Fruit fly (Drosophila melanogaster) whole organism, embryonic: ENCODE measurements around the gene mib2.

Source experiments
- ATbp ChIP-seq: fragments of 200-800 bp; sonication (Bioruptor generic); optimal IDR thresholded peaks from 2 replicates; lab custom pipeline; 2017; ENCODE audit warnings: missing biosample characterization, mild to moderate bottlenecking, missing genetic modification characterization, missing genetic modification reagents
- CG1024 ChIP-seq: fragments of 200-800 bp; sonication (Bioruptor generic); IDR thresholded peaks from 2 replicates; pipeline ENCODE4 v1.3.6; 2022; ENCODE audit warnings: missing biosample characterization, missing genetic modification characterization
- CG11398 ChIP-seq: fragments of 200-800 bp; sonication (Bioruptor generic); optimal IDR thresholded peaks from 2 replicates; lab custom pipeline; 2016; ENCODE audit warnings: missing biosample characterization, missing genetic modification characterization
- CG12942 ChIP-seq: fragments of 200-800 bp; sonication (Bioruptor generic); optimal IDR thresholded peaks from 3 replicates; lab custom pipeline; 2016; ENCODE audit warnings: missing biosample characterization, missing genetic modification characterization
- CG13775 ChIP-seq: fragments of 200-800 bp; sonication (Bioruptor generic); optimal IDR thresholded peaks from 3 replicates; lab custom pipeline; 2017; ENCODE audit warnings: missing biosample characterization, mild to moderate bottlenecking, missing genetic modification characterization
- CG17359 ChIP-seq: fragments of 200-800 bp; sonication (Bioruptor generic); optimal IDR thresholded peaks from 3 replicates; lab custom pipeline; 2018; ENCODE audit warnings: missing biosample characterization, mild to moderate bottlenecking, missing genetic modification characterization, moderate library complexity
- CG18476 ChIP-seq: fragments of 200-800 bp; sonication (Bioruptor generic); optimal IDR thresholded peaks from 2 replicates; lab custom pipeline; 2016; ENCODE audit warnings: missing biosample characterization, mild to moderate bottlenecking, missing genetic modification characterization
- CG2129 ChIP-seq: fragments of 200-800 bp; sonication (Bioruptor generic); IDR thresholded peaks from 2 replicates; pipeline ENCODE4 v1.3.6; 2022; ENCODE audit warnings: missing biosample characterization, missing genetic modification characterization; ENCODE audit not compliant: partially characterized antibody
- CG2199 ChIP-seq: fragments of 200-800 bp; sonication (Bioruptor generic); IDR thresholded peaks from 3 replicates; pipeline ENCODE4 v1.3.6; 2022; ENCODE audit warnings: missing biosample characterization, missing genetic modification characterization
- CG2889 ChIP-seq: fragments of 200-800 bp; sonication (Bioruptor generic); IDR thresholded peaks from 3 replicates; pipeline ENCODE4 v1.3.6; 2022; ENCODE audit warnings: missing biosample characterization, missing genetic modification characterization
- CG31365 ChIP-seq: fragments of 200-800 bp; sonication (Bioruptor generic); optimal IDR thresholded peaks from 2 replicates; lab custom pipeline; 2018; ENCODE audit warnings: missing biosample characterization, mild to moderate bottlenecking, missing genetic modification characterization
- CG32772 ChIP-seq: fragments of 200-800 bp; sonication (Bioruptor generic); IDR thresholded peaks from 2 replicates; pipeline ENCODE4 v1.3.6; 2022; ENCODE audit warnings: missing biosample characterization, missing genetic modification characterization
- CG3726 ChIP-seq: fragments of 200-800 bp; sonication (Bioruptor generic); IDR thresholded peaks from 3 replicates; pipeline ENCODE4, ENCODE4 v1.3.6; 2022; ENCODE audit warnings: missing biosample characterization, missing genetic modification characterization
- CG3995 ChIP-seq: fragments of 200-800 bp; sonication (Bioruptor generic); optimal IDR thresholded peaks from 3 replicates; lab custom pipeline; 2016; ENCODE audit warnings: missing biosample characterization, missing genetic modification characterization
- CG4360 ChIP-seq: fragments of 200-800 bp; sonication (Bioruptor generic); IDR thresholded peaks from 2 replicates; pipeline ENCODE4 v1.3.6; 2022; ENCODE audit warnings: missing biosample characterization, missing genetic modification characterization
- CG43689 ChIP-seq: fragments of 200-800 bp; sonication (Bioruptor generic); IDR thresholded peaks from 2 replicates; pipeline ENCODE4 v1.3.6; 2022; ENCODE audit warnings: missing biosample characterization, missing genetic modification characterization
- CG4854 ChIP-seq: fragments of 200-800 bp; sonication (Bioruptor generic); optimal IDR thresholded peaks from 2 replicates; lab custom pipeline; 2016; ENCODE audit warnings: missing biosample characterization, missing genetic modification characterization, inconsistent platforms
- CG5180 ChIP-seq: fragments of 200-800 bp; sonication (Bioruptor generic); optimal IDR thresholded peaks from 3 replicates; lab custom pipeline; 2017; ENCODE audit warnings: missing biosample characterization, missing genetic modification characterization, mild to moderate bottlenecking, moderate library complexity, missing genetic modification reagents
- CG5245 ChIP-seq: fragments of 200-800 bp; sonication (Bioruptor generic); optimal IDR thresholded peaks from 3 replicates; lab custom pipeline; 2016; ENCODE audit warnings: missing biosample characterization, missing genetic modification characterization
- CG8478 ChIP-seq: fragments of >200 bp; optimal IDR thresholded peaks from 2 replicates; lab custom pipeline; 2018
- D19A ChIP-seq: fragments of 200-800 bp; optimal IDR thresholded peaks from 3 replicates; lab custom pipeline; 2019; ENCODE audit warnings: missing biosample characterization, mild to moderate bottlenecking, missing genetic modification characterization, moderate library complexity
- Drgx ChIP-seq: fragments of 200-800 bp; sonication (Bioruptor generic); IDR thresholded peaks from 2 replicates; pipeline ENCODE4 v1.3.6; 2022; ENCODE audit warnings: missing biosample characterization, missing genetic modification characterization
- Gug ChIP-seq: fragments of 200-800 bp; sonication (Bioruptor generic); IDR thresholded peaks from 4 replicates; pipeline ENCODE4 v1.3.6; 2022; ENCODE audit warnings: missing biosample characterization, missing genetic modification characterization
- Hand ChIP-seq: fragments of 200-800 bp; sonication (Bioruptor generic); optimal IDR thresholded peaks from 2 replicates; lab custom pipeline; 2017; ENCODE audit warnings: mild to moderate bottlenecking, missing biosample characterization, missing genetic modification reagents, missing genetic modification characterization
- Hsf ChIP-seq: fragments of 200-800 bp; sonication (Bioruptor generic); optimal IDR thresholded peaks from 3 replicates; lab custom pipeline; 2016; ENCODE audit warnings: missing biosample characterization, missing genetic modification characterization
- Lhr ChIP-seq: fragments of 200-800 bp; sonication (Bioruptor generic); optimal IDR thresholded peaks from 3 replicates; lab custom pipeline; 2017; ENCODE audit warnings: mild to moderate bottlenecking, missing biosample characterization, missing genetic modification reagents, missing genetic modification characterization
- Myb ChIP-seq: fragments of 200-800 bp; sonication (Bioruptor generic); optimal IDR thresholded peaks from 2 replicates; lab custom pipeline; 2016; ENCODE audit warnings: missing biosample characterization, missing genetic modification characterization
- Optix ChIP-seq: fragments of 200-800 bp; sonication (Bioruptor generic); IDR thresholded peaks from 3 replicates; pipeline ENCODE4 v1.3.6; 2022; ENCODE audit warnings: missing biosample characterization, missing genetic modification characterization
- Taf1 ChIP-seq: fragments of 200-800 bp; sonication (Bioruptor generic); IDR thresholded peaks from 2 replicates; pipeline ENCODE4 v1.3.6; 2022; ENCODE audit warnings: missing biosample characterization, missing genetic modification characterization
- Tbp ChIP-seq: fragments of >200 bp; optimal IDR thresholded peaks from 2 replicates; lab custom pipeline; 2018; ENCODE audit warnings: missing biosample characterization, missing genetic modification characterization
- Usf ChIP-seq: fragments of 200-800 bp; sonication (Bioruptor generic); optimal IDR thresholded peaks from 2 replicates; lab custom pipeline; 2017; ENCODE audit warnings: missing genotype, missing biosample characterization, missing genetic modification characterization
- cg ChIP-seq: fragments of 200-800 bp; sonication (Bioruptor generic); optimal IDR thresholded peaks from 3 replicates; lab custom pipeline; 2019; ENCODE audit warnings: missing biosample characterization, mild to moderate bottlenecking, missing genetic modification characterization, moderate library complexity
- eve ChIP-seq, 2 experiments: fragments of >200 bp; optimal IDR thresholded peaks; 2 replicates each; lab custom pipeline; 2017; ENCODE audit warnings: missing biosample characterization in 2 of 2, missing genetic modification characterization in 2 of 2
- h ChIP-seq: fragments of >200 bp; optimal IDR thresholded peaks from 2 replicates; lab custom pipeline; 2017
- jigr1 ChIP-seq: fragments of 200-800 bp; sonication (Bioruptor generic); IDR thresholded peaks from 3 replicates; pipeline ENCODE4 v1.3.6; 2022; ENCODE audit warnings: missing biosample characterization, missing genetic modification characterization
- kah ChIP-seq: fragments of 200-800 bp; sonication (Bioruptor generic); optimal IDR thresholded peaks from 2 replicates; lab custom pipeline; 2018; ENCODE audit warnings: missing biosample characterization, mild to moderate bottlenecking, missing genetic modification characterization
- lola ChIP-seq, 3 experiments: fragments of >200 bp in 2 of 3; fragments of 200-800 bp in 1 of 3; sonication (Bioruptor generic) in 1 of 3; optimal IDR thresholded peaks; 2 replicates each; lab custom pipeline; 2017 to 2019; ENCODE audit warnings: missing biosample characterization in 3 of 3, missing genetic modification characterization in 3 of 3, mild to moderate bottlenecking in 1 of 3, moderate library complexity in 1 of 3
- nau ChIP-seq: fragments of 200-800 bp; sonication (Bioruptor generic); optimal IDR thresholded peaks from 3 replicates; lab custom pipeline; 2017; ENCODE audit warnings: missing biosample characterization, mild to moderate bottlenecking, missing genetic modification characterization, missing genetic modification reagents
- org-1 ChIP-seq: fragments of 200-800 bp; sonication (Bioruptor generic); optimal IDR thresholded peaks from 2 replicates; lab custom pipeline; 2017; ENCODE audit warnings: missing biosample characterization, missing genetic modification characterization
- pita ChIP-seq: fragments of 200-800 bp; sonication (Bioruptor generic); optimal IDR thresholded peaks from 2 replicates; lab custom pipeline; 2017; ENCODE audit warnings: missing biosample characterization, mild to moderate bottlenecking, missing genetic modification characterization
- prd ChIP-seq, 3 experiments: fragments of >200 bp in 2 of 3; fragments of 200-800 bp in 1 of 3; sonication (Bioruptor generic) in 1 of 3; optimal IDR thresholded peaks in 2 of 3; IDR thresholded peaks in 1 of 3; 2 replicates in 2 of 3; 3 replicates in 1 of 3; pipeline versions ENCODE4 v1.3.6 to Lab custom; 2017 to 2022; ENCODE audit warnings: missing biosample characterization in 1 of 3, missing genetic modification characterization in 1 of 3
- pum ChIP-seq: fragments of 200-800 bp; sonication (Bioruptor generic); optimal IDR thresholded peaks from 2 replicates; lab custom pipeline; 2016; ENCODE audit warnings: missing biosample characterization, missing genetic modification characterization
- rib ChIP-seq: fragments of 200-800 bp; sonication (Bioruptor generic); IDR thresholded peaks from 2 replicates; pipeline ENCODE4 v1.3.6; 2022; ENCODE audit warnings: missing biosample characterization, missing genetic modification characterization
- run ChIP-seq: fragments of 200-800 bp; sonication (Bioruptor generic); optimal IDR thresholded peaks from 3 replicates; lab custom pipeline; 2018; ENCODE audit warnings: missing biosample characterization, mild to moderate bottlenecking, missing genetic modification characterization
- sd ChIP-seq: fragments of 200-800 bp; sonication (Bioruptor generic); optimal IDR thresholded peaks from 3 replicates; lab custom pipeline; 2018; ENCODE audit warnings: missing biosample characterization, mild to moderate bottlenecking, missing genetic modification characterization, moderate library complexity
- sens-2 ChIP-seq: fragments of 200-800 bp; sonication (Bioruptor generic); IDR thresholded peaks from 2 replicates; pipeline ENCODE4 v1.3.6; 2022; ENCODE audit warnings: missing biosample characterization, missing genetic modification characterization
- sim ChIP-seq: fragments of 200-800 bp; sonication (Bioruptor generic); IDR thresholded peaks from 2 replicates; pipeline ENCODE4 v1.3.6; 2022; ENCODE audit warnings: missing biosample characterization, missing genetic modification characterization
- stwl ChIP-seq: fragments of 200-800 bp; sonication (Bioruptor generic); optimal IDR thresholded peaks from 3 replicates; lab custom pipeline; 2018; ENCODE audit warnings: missing biosample characterization, mild to moderate bottlenecking, missing genetic modification characterization, moderate library complexity
- tna ChIP-seq: fragments of 200-800 bp; sonication (Bioruptor generic); IDR thresholded peaks from 2 replicates; pipeline ENCODE4 v1.3.6; 2022; ENCODE audit warnings: missing biosample characterization, missing genetic modification characterization; ENCODE audit not compliant: partially characterized antibody
- wdn ChIP-seq: fragments of 200-800 bp; sonication (Bioruptor generic); IDR thresholded peaks from 2 replicates; pipeline ENCODE4 v1.3.6; 2022; ENCODE audit warnings: missing biosample characterization, missing genetic modification characterization
- z ChIP-seq: fragments of 200-800 bp; sonication (Bioruptor generic); IDR thresholded peaks from 3 replicates; pipeline ENCODE4 v1.3.6; 2022; ENCODE audit warnings: missing biosample characterization, missing genetic modification characterization

The mib2 gene

DNA sequence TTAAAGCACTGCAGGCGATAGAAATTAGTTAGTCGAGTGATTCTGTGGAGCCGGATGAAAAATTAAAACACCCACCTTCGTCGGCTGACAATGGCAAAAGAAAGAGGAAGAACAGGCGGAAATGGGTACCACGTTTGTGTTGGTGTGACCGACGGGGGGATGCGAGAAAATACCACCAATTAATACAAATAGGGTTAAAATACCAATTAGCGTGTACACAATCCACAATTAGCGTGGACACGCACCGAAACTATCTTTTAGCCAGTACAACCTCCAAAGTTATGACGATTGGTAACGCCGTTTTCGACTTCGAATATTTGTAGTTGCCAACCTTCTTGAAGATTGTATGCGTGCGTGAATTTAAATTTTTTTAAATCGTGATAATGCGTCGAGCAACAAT lies 25.1 kb upstream of the mib2 start, which contains the start of gene RpL30 (continued):
- TF ChIP-seq prd (optimal IDR thresholded peaks at IDR 0.05; lab: Kevin White, UChicago): no peak
- peak; percentile 71 for TF ChIP-seq prd (GFP tag; IDR thresholded peaks at IDR 0.05; lab: Robert Waterston, UW)
- peak; percentile 89 for TF ChIP-seq Myb (GFP tag; lab: Kevin White, UChicago)
- TF ChIP-seq CG4854 (GFP tag; lab: Kevin White, UChicago): peak; percentile 98
- TF ChIP-seq z (GFP tag; lab: Robert Waterston, UW): peak; percentile 71; the same call in 2 of the 3 replicates
- TF ChIP-seq Taf1 (GFP tag; lab: Robert Waterston, UW): peak; percentile 37; the same call in 1 of the 2 replicates
- peak; percentile 94 for TF ChIP-seq org-1 (GFP tag; lab: Kevin White, UChicago)
- no peak for TF ChIP-seq CG2129 (GFP tag; lab: Robert Waterston, UW)
- TF ChIP-seq sd: peak; percentile 88
- peak; percentile 55; the same call in 1 of the 2 replicates for TF ChIP-seq CG43689
- TF ChIP-seq CG11398 (GFP tag; lab: Kevin White, UChicago): peak; percentile 94
- peak; percentile 90 for TF ChIP-seq sens-2 (GFP tag; lab: Robert Waterston, UW)
- TF ChIP-seq rib (GFP tag; lab: Robert Waterston, UW): peak; percentile 76
- TF ChIP-seq Lhr (GFP tag; lab: Kevin White, UChicago): peak; percentile 99
- TF ChIP-seq CG2889 (GFP tag; lab: Robert Waterston, UW): peak; percentile 63; the same call in 1 of the 3 replicates
- peak; percentile 91 for TF ChIP-seq nau (GFP tag; lab: Kevin White, UChicago)
- TF ChIP-seq eve (GFP tag; optimal IDR thresholded peaks at IDR 0.05; lab: Kevin White, UChicago): no peak
- peak; percentile 80 for TF ChIP-seq CG5245
- TF ChIP-seq pum: peak; percentile 80
- peak; percentile 49; the same call in 3 of the 4 replicates for TF ChIP-seq Gug
- peak; percentile 75 for TF ChIP-seq sim (GFP tag; lab: Robert Waterston, UW)
- TF ChIP-seq CG31365 (tag; lab: Kevin White, UChicago): peak; percentile 86
- TF ChIP-seq Hsf (GFP tag; lab: Kevin White, UChicago): peak; percentile 88
- peak; percentile 91 for TF ChIP-seq ATbp (GFP tag; lab: Kevin White, UChicago)
- TF ChIP-seq CG13775: peak; percentile 94
- peak; percentile 86 for TF ChIP-seq CG2199 (GFP tag; lab: Robert Waterston, UW)
- peak; percentile 78 for TF ChIP-seq stwl (tag; lab: Kevin White, UChicago)
- no peak for TF ChIP-seq h (lab: Kevin White, UChicago)
- TF ChIP-seq pita: peak; percentile 100
- TF ChIP-seq Hand (GFP tag; lab: Kevin White, UChicago): peak; percentile 91
- TF ChIP-seq D19A (tag; lab: Kevin White, UChicago): peak; percentile 45
- TF ChIP-seq CG5180: peak; percentile 70
- peak; percentile 85 for TF ChIP-seq wdn (GFP tag; lab: Robert Waterston, UW)
- peak; percentile 50 for TF ChIP-seq CG18476 (GFP tag; lab: Kevin White, UChicago)
- TF ChIP-seq CG3726 (GFP tag; lab: Robert Waterston, UW): peak; percentile 81
- TF ChIP-seq lola (GFP tag; optimal IDR thresholded peaks at IDR 0.05; lab: Kevin White, UChicago): peak in 1 of 3 experiments; percentile 62
- TF ChIP-seq Optix (GFP tag; lab: Robert Waterston, UW): peak; percentile 80
- peak; percentile 84 for TF ChIP-seq run (tag; lab: Kevin White, UChicago)
- TF ChIP-seq cg (GFP tag; lab: Kevin White, UChicago): no peak
- peak; percentile 65 for TF ChIP-seq CG8478
- TF ChIP-seq Usf: peak; percentile 80
- TF ChIP-seq Drgx (GFP tag; lab: Robert Waterston, UW): peak; percentile 60
- peak; percentile 74 for TF ChIP-seq CG3995
- peak; percentile 70 for TF ChIP-seq CG4360 (GFP tag; lab: Robert Waterston, UW)
- peak; percentile 88 for TF ChIP-seq CG17359 (tag; lab: Kevin White, UChicago)
- peak; percentile 84 for TF ChIP-seq CG12942
- TF ChIP-seq tna (GFP tag; lab: Robert Waterston, UW): no peak
- TF ChIP-seq jigr1 (GFP tag; lab: Robert Waterston, UW): no peak
- TF ChIP-seq Tbp (GFP tag; lab: Kevin White, UChicago): peak; percentile 56
- peak; percentile 71 for TF ChIP-seq CG1024 (GFP tag; lab: Robert Waterston, UW)
- TF ChIP-seq kah (GFP tag; lab: Kevin White, UChicago): peak; percentile 88
- peak; percentile 41; the same call in 1 of the 2 replicates for TF ChIP-seq CG32772 (GFP tag; lab: Robert Waterston, UW)
